Fruit fly (Drosophila melanogaster): ENCODE data around the gene Cpr67Fa1.
A peak's percentile ranks its signal among the peaks of the same experiment; 100 is the strongest.

dm6 chr3L:10855419-10856213, 34.2 kb upstream of the Cpr67Fa1 start:
- peak; percentile 93 for TF ChIP-seq CG32006 (GFP tag; optimal IDR thresholded peaks at IDR 0.05)
- peak; percentile 89 for TF ChIP-seq CG6792 (GFP tag; optimal IDR thresholded peaks at IDR 0.05)

All from whole organism, prepupa.